Fruit fly (Drosophila melanogaster) whole organism, embryonic: ENCODE measurements around the gene CG46307.

Experiments used
- ATbp ChIP-seq: fragments of 200-800 bp; sonication (Bioruptor generic); optimal IDR thresholded peaks from 2 replicates; lab custom pipeline; 2017; ENCODE audit warnings: missing biosample characterization, mild to moderate bottlenecking, missing genetic modification characterization, missing genetic modification reagents
- BEAF-32 ChIP-seq: fragments of 200-800 bp; sonication (Bioruptor generic); optimal IDR thresholded peaks from 3 replicates; lab custom pipeline; 2017; ENCODE audit warnings: missing biosample characterization, missing genetic modification characterization, mild to moderate bottlenecking, moderate library complexity, missing genetic modification reagents
- CG10321 ChIP-seq: fragments of 200-800 bp; sonication (Bioruptor generic); IDR thresholded peaks from 2 replicates; pipeline ENCODE4 v1.3.6; 2022; ENCODE audit warnings: missing biosample characterization, missing genetic modification characterization
- CG10565 ChIP-seq: fragments of 200-800 bp; sonication (Bioruptor generic); optimal IDR thresholded peaks from 3 replicates; lab custom pipeline; 2016; ENCODE audit warnings: missing biosample characterization, mild to moderate bottlenecking, missing genetic modification characterization
- CG11456 ChIP-seq: fragments of 200-800 bp; sonication (Bioruptor generic); IDR thresholded peaks from 3 replicates; pipeline ENCODE4 v1.3.6; 2022; ENCODE audit warnings: missing biosample characterization, missing genetic modification characterization
- CG11696 ChIP-seq: fragments of 200-800 bp; sonication (Bioruptor generic); IDR thresholded peaks from 2 replicates; pipeline ENCODE4 v1.3.6; 2022; ENCODE audit warnings: missing biosample characterization, missing genetic modification characterization
- CG12391 ChIP-seq: fragments of 200-800 bp; sonication (Bioruptor generic); optimal IDR thresholded peaks from 3 replicates; lab custom pipeline; 2018; ENCODE audit warnings: missing biosample characterization, mild to moderate bottlenecking, missing genetic modification characterization, moderate library complexity
- CG16863 ChIP-seq: fragments of 200-800 bp; sonication (Bioruptor generic); optimal IDR thresholded peaks from 3 replicates; lab custom pipeline; 2016; ENCODE audit warnings: missing biosample characterization, missing genetic modification characterization
- CG17385 ChIP-seq: fragments of 200-800 bp; sonication (Bioruptor generic); optimal IDR thresholded peaks from 3 replicates; lab custom pipeline; 2018; ENCODE audit warnings: missing biosample characterization, mild to moderate bottlenecking, missing genetic modification characterization
- CG18619 ChIP-seq: fragments of 200-800 bp; sonication (Bioruptor generic); optimal IDR thresholded peaks from 3 replicates; lab custom pipeline; 2017; ENCODE audit warnings: missing biosample characterization, mild to moderate bottlenecking, missing genetic modification characterization
- CG2120 ChIP-seq: fragments of 200-800 bp; sonication (Bioruptor generic); optimal IDR thresholded peaks from 3 replicates; lab custom pipeline; 2016; ENCODE audit warnings: missing biosample characterization, missing genetic modification characterization
- CG2129 ChIP-seq: fragments of 200-800 bp; sonication (Bioruptor generic); IDR thresholded peaks from 2 replicates; pipeline ENCODE4 v1.3.6; 2022; ENCODE audit warnings: missing biosample characterization, missing genetic modification characterization; ENCODE audit not compliant: partially characterized antibody
- CG30431 ChIP-seq: fragments of 200-800 bp; sonication (Bioruptor generic); optimal IDR thresholded peaks from 2 replicates; lab custom pipeline; 2017; ENCODE audit warnings: missing biosample characterization, missing genetic modification characterization
- CG31441 ChIP-seq: fragments of 200-800 bp; sonication (Bioruptor generic); IDR thresholded peaks from 2 replicates; pipeline ENCODE4 v1.3.6; 2022; ENCODE audit warnings: missing biosample characterization, missing genetic modification characterization
- CG32532 ChIP-seq: fragments of 200-800 bp; sonication (Bioruptor generic); IDR thresholded peaks from 2 replicates; pipeline ENCODE4 v1.3.6; 2022; ENCODE audit warnings: missing biosample characterization, missing genetic modification characterization
- CG4282 ChIP-seq: fragments of 200-800 bp; sonication (Bioruptor generic); optimal IDR thresholded peaks from 2 replicates; lab custom pipeline; 2016; ENCODE audit warnings: missing biosample characterization, missing genetic modification characterization
- CG6689 ChIP-seq: fragments of 200-800 bp; sonication (Bioruptor generic); IDR thresholded peaks from 2 replicates; pipeline ENCODE4 v1.3.6; 2022; ENCODE audit warnings: missing biosample characterization, missing genetic modification characterization
- CG7556 ChIP-seq: fragments of 200-800 bp; sonication (Bioruptor generic); optimal IDR thresholded peaks from 2 replicates; lab custom pipeline; 2017; ENCODE audit warnings: missing biosample characterization, mild to moderate bottlenecking, missing genetic modification characterization
- CG9932 ChIP-seq: fragments of 200-800 bp; sonication (Bioruptor generic); IDR thresholded peaks from 2 replicates; pipeline ENCODE4 v1.3.6; 2022; ENCODE audit warnings: missing biosample characterization, missing genetic modification characterization
- CoRest ChIP-seq: fragments of 200-800 bp; sonication (Bioruptor generic); optimal IDR thresholded peaks from 3 replicates; lab custom pipeline; 2018; ENCODE audit warnings: missing biosample characterization, mild to moderate bottlenecking, missing genetic modification characterization, moderate library complexity
- Dad ChIP-seq: fragments of 200-800 bp; sonication (Bioruptor generic); optimal IDR thresholded peaks from 3 replicates; lab custom pipeline; 2016; ENCODE audit warnings: missing biosample characterization, missing genetic modification characterization
- Dip3 ChIP-seq: fragments of 200-800 bp; sonication (Bioruptor generic); optimal IDR thresholded peaks from 3 replicates; lab custom pipeline; 2016; ENCODE audit warnings: missing biosample characterization, missing genetic modification characterization
- ERR ChIP-seq: fragments of 200-800 bp; sonication (Bioruptor generic); optimal IDR thresholded peaks from 2 replicates; lab custom pipeline; 2016; ENCODE audit warnings: missing biosample characterization, missing genetic modification characterization
- Elba2 ChIP-seq: fragments of 200-800 bp; sonication (Bioruptor generic); optimal IDR thresholded peaks from 3 replicates; lab custom pipeline; 2016; ENCODE audit warnings: missing biosample characterization, missing genetic modification characterization
- HLHmδ ChIP-seq: fragments of 200-800 bp; sonication (Bioruptor generic); optimal IDR thresholded peaks from 2 replicates; lab custom pipeline; 2018; ENCODE audit warnings: missing biosample characterization, mild to moderate bottlenecking, missing genetic modification characterization, moderate library complexity
- MESR4 ChIP-seq: fragments of 200-800 bp; sonication (Bioruptor generic); optimal IDR thresholded peaks from 2 replicates; lab custom pipeline; 2018; ENCODE audit warnings: missing biosample characterization, mild to moderate bottlenecking, missing genetic modification characterization, moderate library complexity
- Nf-YA ChIP-seq: fragments of 200-800 bp; sonication (Bioruptor generic); IDR thresholded peaks from 2 replicates; pipeline ENCODE4 v1.3.6; 2022; ENCODE audit warnings: missing biosample characterization, missing genetic modification characterization
- Nf-YB ChIP-seq: fragments of 200-800 bp; sonication (Bioruptor generic); optimal IDR thresholded peaks from 3 replicates; lab custom pipeline; 2019; ENCODE audit warnings: missing biosample characterization, mild to moderate bottlenecking, missing genetic modification characterization, moderate library complexity
- Oli ChIP-seq: fragments of 200-800 bp; sonication (Bioruptor generic); optimal IDR thresholded peaks from 2 replicates; lab custom pipeline; 2018; ENCODE audit warnings: missing biosample characterization, mild to moderate bottlenecking, missing genetic modification characterization, moderate library complexity
- Ssrp ChIP-seq: fragments of 200-800 bp; sonication (Bioruptor generic); optimal IDR thresholded peaks from 2 replicates; lab custom pipeline; 2018; ENCODE audit warnings: missing biosample characterization, mild to moderate bottlenecking, missing genetic modification characterization, moderate library complexity
- Stat92E ChIP-seq, 3 experiments: fragments of >200 bp in 2 of 3; fragments of 200-800 bp in 1 of 3; sonication (Bioruptor generic) in 1 of 3; optimal IDR thresholded peaks; 2 replicates each; lab custom pipeline; 2017 to 2019; ENCODE audit warnings: missing biosample characterization in 3 of 3, missing genetic modification characterization in 3 of 3, mild to moderate bottlenecking in 1 of 3, moderate library complexity in 1 of 3
- Xrp1 ChIP-seq: fragments of 200-800 bp; sonication (Bioruptor generic); IDR thresholded peaks from 2 replicates; pipeline ENCODE4 v1.3.6; 2022; ENCODE audit warnings: missing biosample characterization, missing genetic modification characterization
- ato ChIP-seq: fragments of 200-800 bp; sonication (Bioruptor generic); IDR thresholded peaks from 2 replicates; pipeline ENCODE4 v1.3.6; 2022; ENCODE audit warnings: missing biosample characterization, missing genetic modification characterization; ENCODE audit not compliant: partially characterized antibody
- chn ChIP-seq: fragments of 200-800 bp; sonication (Bioruptor generic); optimal IDR thresholded peaks from 2 replicates; lab custom pipeline; 2016; ENCODE audit warnings: missing biosample characterization, missing genetic modification characterization
- dan ChIP-seq: fragments of 200-800 bp; sonication (Bioruptor generic); IDR thresholded peaks from 2 replicates; pipeline ENCODE4 v1.3.6; 2022; ENCODE audit warnings: missing biosample characterization, missing genetic modification characterization
- fd64A ChIP-seq: fragments of 200-800 bp; sonication (Bioruptor generic); optimal IDR thresholded peaks from 3 replicates; lab custom pipeline; 2018; ENCODE audit warnings: missing biosample characterization, mild to moderate bottlenecking, missing genetic modification characterization
- fu2 ChIP-seq: fragments of 200-800 bp; sonication (Bioruptor generic); optimal IDR thresholded peaks from 2 replicates; lab custom pipeline; 2016; ENCODE audit warnings: missing biosample characterization, missing genetic modification characterization
- gem ChIP-seq: fragments of 200-800 bp; sonication (Bioruptor generic); optimal IDR thresholded peaks from 2 replicates; lab custom pipeline; 2019; ENCODE audit warnings: missing biosample characterization, mild to moderate bottlenecking, missing genetic modification characterization, moderate library complexity
- h ChIP-seq: fragments of >200 bp; optimal IDR thresholded peaks from 2 replicates; lab custom pipeline; 2017
- her ChIP-seq: fragments of 200-800 bp; sonication (Bioruptor generic); optimal IDR thresholded peaks from 2 replicates; lab custom pipeline; 2016; ENCODE audit warnings: missing biosample characterization, missing genetic modification characterization
- jing ChIP-seq: fragments of 200-800 bp; sonication (Bioruptor generic); optimal IDR thresholded peaks from 2 replicates; lab custom pipeline; 2018; ENCODE audit warnings: missing biosample characterization, mild to moderate bottlenecking, missing genetic modification characterization
- mam ChIP-seq: fragments of 200-800 bp; sonication (Bioruptor generic); optimal IDR thresholded peaks from 3 replicates; lab custom pipeline; 2016; ENCODE audit warnings: missing biosample characterization, missing genetic modification characterization
- nmo ChIP-seq: fragments of 200-800 bp; sonication (Bioruptor generic); optimal IDR thresholded peaks from 2 replicates; lab custom pipeline; 2018; ENCODE audit warnings: missing biosample characterization, mild to moderate bottlenecking, missing genetic modification characterization, moderate library complexity
- onecut ChIP-seq: fragments of 200-800 bp; sonication (Bioruptor generic); IDR thresholded peaks from 2 replicates; pipeline ENCODE4 v1.3.6; 2022; ENCODE audit warnings: missing biosample characterization, missing genetic modification characterization
- otp ChIP-seq: fragments of 200-800 bp; sonication (Bioruptor generic); IDR thresholded peaks from 3 replicates; pipeline ENCODE4, ENCODE4 v1.3.6; 2022; ENCODE audit warnings: missing biosample characterization, missing genetic modification characterization
- pnt ChIP-seq: fragments of 200-800 bp; sonication (Bioruptor generic); optimal IDR thresholded peaks from 3 replicates; lab custom pipeline; 2016; ENCODE audit warnings: missing biosample characterization, missing genetic modification characterization
- salm ChIP-seq: fragments of 200-800 bp; sonication (Bioruptor generic); optimal IDR thresholded peaks from 2 replicates; lab custom pipeline; 2018; ENCODE audit warnings: missing biosample characterization, mild to moderate bottlenecking, missing genetic modification characterization
- sima ChIP-seq: fragments of 200-800 bp; sonication (Bioruptor generic); optimal IDR thresholded peaks from 2 replicates; lab custom pipeline; 2016; ENCODE audit warnings: missing biosample characterization, missing genetic modification characterization
- sug ChIP-seq: fragments of 200-800 bp; optimal IDR thresholded peaks from 2 replicates; lab custom pipeline; 2019; ENCODE audit warnings: missing biosample characterization, mild to moderate bottlenecking, missing genetic modification characterization, moderate library complexity
- tna ChIP-seq: fragments of 200-800 bp; sonication (Bioruptor generic); IDR thresholded peaks from 2 replicates; pipeline ENCODE4 v1.3.6; 2022; ENCODE audit warnings: missing biosample characterization, missing genetic modification characterization; ENCODE audit not compliant: partially characterized antibody
- wek ChIP-seq: fragments of 200-800 bp; sonication (Bioruptor generic); optimal IDR thresholded peaks from 3 replicates; lab custom pipeline; 2018; ENCODE audit warnings: missing biosample characterization, mild to moderate bottlenecking, missing genetic modification characterization, moderate library complexity

Gene CG46307

dm6 chr2L:21149053-21149452 lies 44.7 kb downstream of the CG46307 start (continued):
- peak; percentile 35 for TF ChIP-seq her (GFP tag; lab: Kevin White, UChicago)
- TF ChIP-seq Elba2 (GFP tag; lab: Kevin White, UChicago), result no peak
- peak; percentile 72 for TF ChIP-seq BEAF-32 (GFP tag; lab: Kevin White, UChicago)
- TF ChIP-seq fd64A (GFP tag; lab: Kevin White, UChicago), result no peak
- TF ChIP-seq sima (GFP tag; lab: Kevin White, UChicago), result no peak
- TF ChIP-seq ATbp, result peak; percentile 20
- no peak for TF ChIP-seq CG2129 (GFP tag; lab: Robert Waterston, UW)
- TF ChIP-seq CoRest (tag; lab: Kevin White, UChicago), result peak; percentile 66
- no peak for TF ChIP-seq pnt (GFP tag; lab: Kevin White, UChicago)
- peak; percentile 65 for TF ChIP-seq CG2120 (GFP tag; lab: Kevin White, UChicago)
- no peak for TF ChIP-seq CG4282
- TF ChIP-seq Stat92E (GFP tag; optimal IDR thresholded peaks at IDR 0.05; lab: Kevin White, UChicago), result no peak
- no peak for TF ChIP-seq wek (GFP tag; lab: Kevin White, UChicago)
- no peak for TF ChIP-seq dan (GFP tag; lab: Robert Waterston, UW)
- no peak for TF ChIP-seq CG18619
- 0 out of 3 replicates have a peak, but pooled peaks have one; percentile 12 for TF ChIP-seq otp (GFP tag; lab: Robert Waterston, UW)
- no peak for TF ChIP-seq fu2
- no peak for TF ChIP-seq chn (GFP tag; lab: Kevin White, UChicago)
- no peak for TF ChIP-seq CG16863 (GFP tag; lab: Kevin White, UChicago)
- peak; percentile 51 for TF ChIP-seq sug (tag; lab: Kevin White, UChicago)
- TF ChIP-seq MESR4 (GFP tag; lab: Kevin White, UChicago), result no peak
- no peak for TF ChIP-seq ERR (GFP tag; lab: Kevin White, UChicago)
- peak; percentile 74 for TF ChIP-seq onecut (GFP tag; lab: Robert Waterston, UW)
- TF ChIP-seq CG10565, result no peak
- no peak for TF ChIP-seq Oli
- peak; percentile 60 for TF ChIP-seq nmo (GFP tag; lab: Kevin White, UChicago)
- TF ChIP-seq CG31441 (GFP tag; lab: Robert Waterston, UW), result peak; percentile 59; the same call in 1 of the 2 replicates
- no peak for TF ChIP-seq Dad (GFP tag; lab: Kevin White, UChicago)
- TF ChIP-seq Nf-YB, result peak; percentile 26
- peak; percentile 99 for TF ChIP-seq CG11696 (GFP tag; lab: Robert Waterston, UW)
- TF ChIP-seq CG10321 (GFP tag; lab: Robert Waterston, UW), result no peak
- no peak for TF ChIP-seq CG7556 (GFP tag; lab: Kevin White, UChicago)
- no peak for TF ChIP-seq HLHmδ (GFP tag; lab: Kevin White, UChicago)
- peak; percentile 77 for TF ChIP-seq CG9932 (GFP tag; lab: Robert Waterston, UW)
- TF ChIP-seq jing (GFP tag; lab: Kevin White, UChicago), result no peak
- TF ChIP-seq CG12391 (tag; lab: Kevin White, UChicago), result peak; percentile 74
- peak; percentile 75 for TF ChIP-seq gem (tag; lab: Kevin White, UChicago)
- no peak for TF ChIP-seq salm (tag; lab: Kevin White, UChicago)
- peak; percentile 66; the same call in 1 of the 2 replicates for TF ChIP-seq Xrp1 (GFP tag; lab: Robert Waterston, UW)
- no peak; the same call in 1 of the 2 replicates for TF ChIP-seq Nf-YA
- peak; percentile 36; the same call in 1 of the 2 replicates for TF ChIP-seq CG6689 (GFP tag; lab: Robert Waterston, UW)
- no peak for TF ChIP-seq Dip3 (GFP tag; lab: Kevin White, UChicago)
- peak; percentile 52; the same call in 1 of the 3 replicates for TF ChIP-seq CG11456 (GFP tag; lab: Robert Waterston, UW)
- TF ChIP-seq h, result no peak
- TF ChIP-seq Ssrp (tag; lab: Kevin White, UChicago), result no peak
- TF ChIP-seq CG30431 (GFP tag; lab: Kevin White, UChicago), result no peak
- TF ChIP-seq CG32532, result peak; percentile 79
- TF ChIP-seq tna, result peak; percentile 61
- TF ChIP-seq CG17385 (GFP tag; lab: Kevin White, UChicago), result peak; percentile 23
- peak; percentile 15 for TF ChIP-seq mam
- TF ChIP-seq ato (GFP tag; lab: Robert Waterston, UW), result peak; percentile 69
